Worm (Caenorhabditis elegans) whole organism, L4/young adult: ENCODE measurements around the gene T19H12.15.

Source experiments
- W03F9.2 ChIP-seq: fragments of 150-350 bp; optimal IDR thresholded peaks from 2 replicates; lab custom pipeline; 2014; ENCODE audit warnings: missing biosample characterization, missing genetic modification characterization
- dao-5 ChIP-seq: sonication (generic microtip); optimal IDR thresholded peaks from 2 replicates; lab custom pipeline; 2016; ENCODE audit warnings: missing genotype, missing genetic modification characterization, moderate library complexity, missing compliant biosample characterization
- him-1 ChIP-seq: sonication (generic microtip); optimal IDR thresholded peaks from 2 replicates; lab custom pipeline; 2016; ENCODE audit warnings: missing genotype, missing genetic modification reagents, missing genetic modification characterization, missing compliant biosample characterization

The T19H12.15 gene

ce11 chrV:4841179-4841578, 38.0 kb downstream of the T19H12.15 start, which contains the start of gene cwp-1:
Gene cwp-1 (minus strand): TSS chrV:4841279.
- TF ChIP-seq dao-5 (tag; lab: Kevin White, UChicago) (no peak), W03F9.2 (no peak), him-1 (tag; lab: Kevin White, UChicago) (no peak)

- TF ChIP-seq dao-5 (tag; lab: Kevin White, UChicago) (no peak), him-1 (tag; lab: Kevin White, UChicago) (no peak), W03F9.2 (no peak)
Measured at ce11 chrV:4839913-4840312, 39.2 kb downstream of the T19H12.15 start, which contains the start of gene nas-9. Gene nas-9 (minus strand): TSS chrV:4840013.

DNA sequence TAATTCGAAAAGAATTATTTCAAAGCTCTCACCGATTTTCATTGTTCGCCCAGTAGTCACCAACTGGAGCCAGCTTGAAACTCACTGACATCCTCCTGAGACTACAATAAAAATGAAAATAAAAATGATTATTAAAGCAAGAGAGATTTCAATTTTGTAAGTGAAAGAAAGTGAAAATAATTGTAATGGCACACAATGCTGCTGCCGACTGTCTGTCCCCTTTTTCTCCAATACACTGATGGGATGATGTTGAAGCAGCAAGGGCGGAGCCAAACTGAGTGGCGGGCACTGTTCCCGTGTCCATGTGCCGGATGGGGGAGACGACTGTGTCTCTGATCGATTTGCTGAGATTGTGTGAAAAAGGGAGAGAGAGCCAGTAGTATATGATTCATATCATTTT, 44.9 kb downstream of the T19H12.15 start, which contains the start of gene C37H5.14:
TSS of gene C37H5.14 (minus strand) at position 101 of the 400 bp plus-strand sequence.
- TF ChIP-seq W03F9.2 = no peak
- TF ChIP-seq dao-5 (tag; lab: Kevin White, UChicago) = no peak
- TF ChIP-seq him-1 (tag; lab: Kevin White, UChicago) = no peak
